Fruit fly (Drosophila melanogaster) whole organism, embryonic: ENCODE results near the gene Atat.
A peak's percentile ranks its signal among the peaks of the same experiment; 100 is the strongest.

Source experiments
- Atf6 ChIP-seq: fragments of 200-800 bp; sonication (Bioruptor generic); IDR thresholded peaks from 2 replicates; pipeline ENCODE4 v1.3.6; 2022; ENCODE audit warnings: missing biosample characterization, missing genetic modification characterization
- CG11456 ChIP-seq: fragments of 200-800 bp; sonication (Bioruptor generic); IDR thresholded peaks from 3 replicates; pipeline ENCODE4 v1.3.6; 2022; ENCODE audit warnings: missing biosample characterization, missing genetic modification characterization
- CG13894 ChIP-seq: fragments of 200-800 bp; sonication (Bioruptor generic); optimal IDR thresholded peaks from 3 replicates; lab custom pipeline; 2018; ENCODE audit warnings: missing biosample characterization, mild to moderate bottlenecking, missing genetic modification characterization, moderate library complexity
- Fer2 ChIP-seq: fragments of 200-800 bp; sonication (Bioruptor generic); optimal IDR thresholded peaks from 2 replicates; lab custom pipeline; 2018; ENCODE audit warnings: missing biosample characterization, mild to moderate bottlenecking, missing genetic modification characterization, moderate library complexity

- peak; percentile 1 for TF ChIP-seq CG13894
- no peak for TF ChIP-seq Fer2
- no peak for TF ChIP-seq Atf6 (GFP tag; lab: Robert Waterston, UW)
- TF ChIP-seq CG11456 (GFP tag; lab: Robert Waterston, UW), result no peak
Observed at dm6 chr3L:9399013-9399750, 27.4 kb downstream of the Atat start, which contains the start of gene CG4080.
